Worm (Caenorhabditis elegans): ENCODE measurements around the gene sru-23.

sru-23 gene

DNA sequence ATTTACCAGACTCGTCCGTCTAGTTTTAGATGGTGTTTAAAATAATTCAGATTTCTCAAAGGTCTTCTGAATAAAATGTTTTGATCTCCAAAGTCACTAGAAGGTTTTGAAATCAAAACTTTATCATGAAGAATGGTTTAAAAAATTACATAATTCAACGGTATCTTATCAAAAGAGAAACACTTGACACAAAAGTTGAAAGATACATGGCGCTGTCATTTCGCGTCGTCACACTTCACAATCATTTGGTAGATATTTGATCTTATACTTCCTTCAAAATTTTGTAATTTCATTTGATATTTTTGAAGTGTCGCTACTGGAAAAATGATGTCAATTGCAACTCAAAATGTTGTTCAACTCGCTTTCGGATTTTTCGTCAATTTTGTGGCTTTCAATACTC is 15.3 kb downstream of the sru-23 start, which contains the start of gene F36G9.3:
F36G9.3 (plus strand) TSS at position 301 of the 400 bp plus-strand sequence.
- TF ChIP-seq ztf-11 (tag; optimal IDR thresholded peaks at IDR 0.05) (no peak), ztf-4 (tag; optimal IDR thresholded peaks at IDR 0.05) (no peak), dmd-4 (tag; optimal IDR thresholded peaks at IDR 0.05) (no peak), ama-1 (optimal IDR thresholded peaks at IDR 0.05) (no peak), sma-9 (GFP tag; optimal IDR thresholded peaks at IDR 0.05) (no peak), sma-9 (tag; optimal IDR thresholded peaks at IDR 0.05) (no peak), peb-1 (tag; optimal IDR thresholded peaks at IDR 0.05) (no peak), nhr-6 (tag; optimal IDR thresholded peaks at IDR 0.05) (no peak), nhr-237 (tag; optimal IDR thresholded peaks at IDR 0.05) (no peak), snpc-4 (tag; optimal IDR thresholded peaks at IDR 0.05) (no peak), alr-1 (tag; optimal IDR thresholded peaks at IDR 0.05) (no peak), sma-3 (GFP tag; optimal IDR thresholded peaks at IDR 0.05) (no peak), F13H6.1 (tag; optimal IDR thresholded peaks at IDR 0.05) (no peak), Y55F3AM.14 (GFP tag; optimal IDR thresholded peaks at IDR 0.05) (no peak), zag-1 (tag; optimal IDR thresholded peaks at IDR 0.05) (no peak), nhr-23 (tag; optimal IDR thresholded peaks at IDR 0.05) (no peak), lin-39 (tag; optimal IDR thresholded peaks at IDR 0.05) (no peak)

DNA sequence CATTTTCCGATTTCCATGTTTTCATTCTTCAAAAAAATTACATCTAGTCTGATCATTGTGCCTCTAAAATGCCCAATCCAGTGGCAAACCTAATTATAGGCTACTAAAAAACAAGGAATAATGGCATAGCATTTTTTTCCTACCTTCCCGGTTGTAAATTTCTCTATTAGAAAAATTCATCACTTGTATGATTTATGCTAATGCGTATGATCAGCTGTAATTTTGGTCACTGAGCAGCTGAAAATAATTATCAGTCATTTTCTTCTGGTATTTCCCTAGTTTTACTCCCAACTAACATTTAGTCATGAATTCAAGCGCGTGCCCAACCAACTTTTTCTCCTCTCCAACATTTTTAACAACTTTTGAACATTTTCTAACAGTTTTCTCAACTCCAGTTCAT is 16.9 kb downstream of the sru-23 start, which contains the start of gene srh-186:
srh-186 (plus strand) TSS at position 301 of the 400 bp plus-strand sequence.
- TF ChIP-seq nhr-25 (tag; optimal IDR thresholded peaks at IDR 0.05) (no peak), sma-9 (GFP tag; optimal IDR thresholded peaks at IDR 0.05) (no peak), sma-9 (tag; optimal IDR thresholded peaks at IDR 0.05) (no peak), ceh-82 (tag; optimal IDR thresholded peaks at IDR 0.05) (no peak), fos-1 (tag; optimal IDR thresholded peaks at IDR 0.05) (no peak), nhr-10 (tag; optimal IDR thresholded peaks at IDR 0.05) (no peak), snpc-4 (tag; optimal IDR thresholded peaks at IDR 0.05) (no peak), nhr-6 (tag; optimal IDR thresholded peaks at IDR 0.05) (no peak), nhr-21 (tag; optimal IDR thresholded peaks at IDR 0.05) (no peak), mdl-1 (tag; optimal IDR thresholded peaks at IDR 0.05) (no peak), nhr-77 (tag; optimal IDR thresholded peaks at IDR 0.05) (no peak), elt-1 (tag; optimal IDR thresholded peaks at IDR 0.05) (no peak), aly-2 (tag; optimal IDR thresholded peaks at IDR 0.05) (no peak), F13H6.1 (tag; optimal IDR thresholded peaks at IDR 0.05) (no peak), crh-2 (tag; optimal IDR thresholded peaks at IDR 0.05) (no peak)

DNA sequence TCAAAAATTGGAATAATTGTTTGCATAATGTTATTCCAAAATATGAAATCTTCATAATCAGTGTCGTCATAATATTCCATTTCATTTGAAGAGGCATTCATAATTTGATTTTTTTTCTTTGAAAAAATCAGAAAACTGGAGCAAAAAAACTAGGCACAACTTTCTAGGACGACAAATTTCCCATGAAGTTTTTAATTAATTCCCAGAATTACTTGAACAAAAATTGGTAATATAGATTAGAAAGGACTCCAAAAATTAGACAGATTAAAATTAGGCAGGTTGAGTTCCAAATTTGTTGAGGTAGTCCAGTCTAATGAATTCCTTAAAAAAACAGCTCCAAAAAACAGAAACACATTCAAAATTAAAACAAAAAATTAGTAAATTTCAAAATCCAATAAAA is 17.5 kb downstream of the sru-23 start, which contains the start of gene srw-57:
srw-57 (minus strand) TSS at position 101 of the 400 bp plus-strand sequence.
- no peak for TF ChIP-seq ztf-1 (GFP tag; conservative IDR thresholded peaks at IDR 0.05)
- no peak for TF ChIP-seq crh-2 (tag; optimal IDR thresholded peaks at IDR 0.05)
- no peak for TF ChIP-seq ceh-82 (tag; optimal IDR thresholded peaks at IDR 0.05)
- no peak for TF ChIP-seq sma-3 (GFP tag; optimal IDR thresholded peaks at IDR 0.05)
- no peak for TF ChIP-seq ztf-11 (tag; optimal IDR thresholded peaks at IDR 0.05)
- no peak for TF ChIP-seq dmd-4 (tag; optimal IDR thresholded peaks at IDR 0.05)
- no peak for TF ChIP-seq nhr-23 (tag; optimal IDR thresholded peaks at IDR 0.05)
- no peak for TF ChIP-seq Y55F3AM.14 (GFP tag; optimal IDR thresholded peaks at IDR 0.05)
- TF ChIP-seq lsy-2 (tag; optimal IDR thresholded peaks at IDR 0.05): no peak
- no peak for TF ChIP-seq nhr-237 (tag; optimal IDR thresholded peaks at IDR 0.05)
- TF ChIP-seq skn-1 (tag; optimal IDR thresholded peaks at IDR 0.05): no peak
- TF ChIP-seq nhr-10 (tag; optimal IDR thresholded peaks at IDR 0.05): no peak
- TF ChIP-seq sem-4 (tag; optimal IDR thresholded peaks at IDR 0.05): no peak
- no peak for TF ChIP-seq R02D3.7 (tag; optimal IDR thresholded peaks at IDR 0.05)
- no peak for TF ChIP-seq egl-27 (tag; optimal IDR thresholded peaks at IDR 0.05)
- TF ChIP-seq lin-39 (tag; optimal IDR thresholded peaks at IDR 0.05): no peak
- no peak for TF ChIP-seq elt-3 (tag; optimal IDR thresholded peaks at IDR 0.05)

DNA sequence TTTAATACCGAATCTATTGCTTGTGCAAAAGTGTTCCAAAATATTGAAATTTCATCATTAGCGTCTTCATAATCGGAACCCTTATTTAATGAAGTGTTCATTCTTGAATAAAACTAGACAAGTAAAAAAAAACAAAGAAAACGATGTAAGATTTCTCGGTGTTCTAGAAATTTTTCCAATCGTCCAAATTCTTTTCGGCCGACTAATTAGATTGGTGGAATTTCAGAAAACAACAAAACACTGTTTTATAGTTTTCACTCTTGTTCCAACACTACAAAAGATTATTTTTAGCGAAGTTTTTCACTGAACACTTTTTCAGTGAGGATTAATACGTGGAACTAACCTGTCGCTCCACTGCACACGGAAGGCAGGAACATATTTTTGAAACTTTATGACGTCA is 19.6 kb downstream of the sru-23 start, which contains the start of gene srw-56:
srw-56 (minus strand) TSS at position 101 of the 400 bp plus-strand sequence.
- TF ChIP-seq skn-1 (tag; optimal IDR thresholded peaks at IDR 0.05) (no peak), crh-2 (tag; optimal IDR thresholded peaks at IDR 0.05) (no peak), dmd-4 (tag; optimal IDR thresholded peaks at IDR 0.05) (no peak), ztf-1 (GFP tag; conservative IDR thresholded peaks at IDR 0.05) (no peak), F13H6.1 (tag; optimal IDR thresholded peaks at IDR 0.05) (no peak), Y55F3AM.14 (GFP tag; optimal IDR thresholded peaks at IDR 0.05) (no peak), nhr-129 (tag; optimal IDR thresholded peaks at IDR 0.05) (no peak), snpc-4 (tag; optimal IDR thresholded peaks at IDR 0.05) (no peak), unc-62 (GFP tag; optimal IDR thresholded peaks at IDR 0.05) (no peak), nhr-77 (tag; optimal IDR thresholded peaks at IDR 0.05) (no peak), gmeb-1 (tag; optimal IDR thresholded peaks at IDR 0.05) (no peak), C34F6.9 (tag; optimal IDR thresholded peaks at IDR 0.05) (no peak), nhr-23 (tag; optimal IDR thresholded peaks at IDR 0.05) (no peak), sma-9 (GFP tag; optimal IDR thresholded peaks at IDR 0.05) (no peak), sma-9 (tag; optimal IDR thresholded peaks at IDR 0.05) (no peak), nhr-25 (tag; optimal IDR thresholded peaks at IDR 0.05) (no peak)

All from whole organism, L2 larva.